Worm (Caenorhabditis elegans) whole organism, L3 larva: Measurements from ENCODE around the gene F40G9.19.

Experiments
- R02D3.7 ChIP-seq: fragments of 150-350 bp; optimal IDR thresholded peaks from 2 replicates; lab custom pipeline; 2014; ENCODE audit warnings: missing biosample characterization, missing genetic modification characterization
- ZK546.5 ChIP-seq: sonication (generic microtip); optimal IDR thresholded peaks from 2 replicates; lab custom pipeline; 2017; ENCODE audit warnings: missing biosample characterization, missing genetic modification characterization
- aly-2 ChIP-seq: fragments of 150-350 bp; optimal IDR thresholded peaks from 2 replicates; lab custom pipeline; 2014; ENCODE audit warnings: missing biosample characterization, missing genetic modification characterization
- ama-1 ChIP-seq: fragments of 150-350 bp; optimal IDR thresholded peaks from 2 replicates; lab custom pipeline; 2018
- ceh-82 ChIP-seq: fragments of 150-350 bp; optimal IDR thresholded peaks from 2 replicates; lab custom pipeline; 2014; ENCODE audit warnings: missing biosample characterization, missing genetic modification characterization
- ceh-9 ChIP-seq: sonication (generic microtip); optimal IDR thresholded peaks from 2 replicates; lab custom pipeline; 2018; ENCODE audit warnings: missing biosample characterization, missing genetic modification characterization
- egl-27 ChIP-seq: sonication (generic microtip); optimal IDR thresholded peaks from 4 replicates; lab custom pipeline; 2017; ENCODE audit warnings: missing biosample characterization, missing genetic modification reagents, missing genetic modification characterization
- egl-5 ChIP-seq: fragments of 150-350 bp; optimal IDR thresholded peaks from 2 replicates; lab custom pipeline; 2017; ENCODE audit warnings: missing biosample characterization, missing genetic modification reagents, missing genetic modification characterization, inconsistent platforms
- elt-1 ChIP-seq: fragments of 150-350 bp; optimal IDR thresholded peaks from 2 replicates; lab custom pipeline; 2014; ENCODE audit warnings: missing biosample characterization, missing genetic modification characterization
- elt-2 ChIP-seq: sonication (generic microtip); optimal IDR thresholded peaks from 2 replicates; lab custom pipeline; 2016; ENCODE audit warnings: missing genetic modification reagents, mild to moderate bottlenecking, missing genetic modification characterization, missing compliant biosample characterization
- fkh-10 ChIP-seq: sonication (generic microtip); optimal IDR thresholded peaks from 2 replicates; lab custom pipeline; 2017; ENCODE audit warnings: missing biosample characterization, missing genetic modification reagents, missing genetic modification characterization
- fkh-2 ChIP-seq: fragments of 150-350 bp; optimal IDR thresholded peaks from 2 replicates; lab custom pipeline; 2014; ENCODE audit warnings: missing biosample characterization, missing genetic modification reagents, missing genetic modification characterization
- hmg-11 ChIP-seq: sonication (generic microtip); optimal IDR thresholded peaks from 2 replicates; lab custom pipeline; 2016; ENCODE audit warnings: missing genetic modification characterization, missing compliant biosample characterization
- lin-15B ChIP-seq: fragments of 150-350 bp; optimal IDR thresholded peaks from 2 replicates; lab custom pipeline; 2014; ENCODE audit warnings: missing biosample characterization, missing genetic modification characterization
- lin-39 ChIP-seq: fragments of 150-350 bp; optimal IDR thresholded peaks from 2 replicates; lab custom pipeline; 2018; ENCODE audit warnings: missing biosample characterization, missing genetic modification reagents, missing genetic modification characterization
- lsy-12 ChIP-seq: sonication (generic microtip); optimal IDR thresholded peaks from 2 replicates; lab custom pipeline; 2016; ENCODE audit warnings: mild to moderate bottlenecking, missing genetic modification characterization, missing compliant biosample characterization
- mdl-1 ChIP-seq: fragments of 150-350 bp; optimal IDR thresholded peaks from 2 replicates; lab custom pipeline; 2014; ENCODE audit warnings: missing biosample characterization, missing genetic modification characterization
- mml-1 ChIP-seq: fragments of 150-350 bp; sonication (generic microtip); optimal IDR thresholded peaks from 3 replicates; lab custom pipeline; 2014; ENCODE audit warnings: missing biosample characterization, missing genetic modification characterization
- nfya-1 ChIP-seq: sonication (generic microtip); optimal IDR thresholded peaks from 2 replicates; lab custom pipeline; 2017; ENCODE audit warnings: missing genetic modification characterization, mild to moderate bottlenecking, missing compliant biosample characterization, antibody characterized with exemption, moderate library complexity; ENCODE audit not compliant: insufficient read depth
- nhr-11 ChIP-seq: fragments of 150-350 bp; optimal IDR thresholded peaks from 2 replicates; lab custom pipeline; 2014; ENCODE audit warnings: missing biosample characterization, missing genetic modification characterization
- nhr-23 ChIP-seq: fragments of 150-350 bp; optimal IDR thresholded peaks from 2 replicates; lab custom pipeline; 2014; ENCODE audit warnings: missing biosample characterization, missing genetic modification reagents, missing genetic modification characterization
- nhr-237 ChIP-seq: fragments of 150-350 bp; optimal IDR thresholded peaks from 2 replicates; lab custom pipeline; 2014; ENCODE audit warnings: missing biosample characterization, missing genetic modification characterization
- nhr-25 ChIP-seq: sonication (generic microtip); optimal IDR thresholded peaks from 2 replicates; lab custom pipeline; 2017; ENCODE audit warnings: missing biosample characterization, missing genetic modification characterization
- nhr-43 ChIP-seq: sonication (generic microtip); optimal IDR thresholded peaks from 2 replicates; lab custom pipeline; 2016; ENCODE audit warnings: mild to moderate bottlenecking, missing genetic modification characterization, missing compliant biosample characterization; ENCODE audit not compliant: poor library complexity, severe bottlenecking
- nhr-76 ChIP-seq: fragments of 150-350 bp; sonication (generic microtip); optimal IDR thresholded peaks from 5 replicates; lab custom pipeline; 2014; ENCODE audit warnings: missing biosample characterization, missing genetic modification characterization
- skn-1 ChIP-seq: fragments of 150-350 bp; optimal IDR thresholded peaks from 2 replicates; lab custom pipeline; 2014; ENCODE audit warnings: missing biosample characterization, missing genetic modification characterization
- tbx-2 ChIP-seq: sonication (generic microtip); optimal IDR thresholded peaks from 2 replicates; lab custom pipeline; 2016; ENCODE audit warnings: mild to moderate bottlenecking, missing genetic modification characterization, missing compliant biosample characterization
- unc-39 ChIP-seq: sonication (generic microtip); optimal IDR thresholded peaks from 4 replicates; lab custom pipeline; 2017; ENCODE audit warnings: missing biosample characterization, missing genetic modification characterization
- unc-62 ChIP-seq: fragments of 150-350 bp; sonication (generic microtip); optimal IDR thresholded peaks from 4 replicates; lab custom pipeline; 2014; ENCODE audit warnings: missing biosample characterization, missing genetic modification reagents, missing genetic modification characterization
- ztf-11 ChIP-seq: fragments of 150-350 bp; optimal IDR thresholded peaks from 2 replicates; lab custom pipeline; 2014; ENCODE audit warnings: missing biosample characterization, missing genetic modification characterization
- ztf-4 ChIP-seq: fragments of 150-350 bp; optimal IDR thresholded peaks from 2 replicates; lab custom pipeline; 2014; ENCODE audit warnings: missing biosample characterization, missing genetic modification characterization

Gene F40G9.19

DNA sequence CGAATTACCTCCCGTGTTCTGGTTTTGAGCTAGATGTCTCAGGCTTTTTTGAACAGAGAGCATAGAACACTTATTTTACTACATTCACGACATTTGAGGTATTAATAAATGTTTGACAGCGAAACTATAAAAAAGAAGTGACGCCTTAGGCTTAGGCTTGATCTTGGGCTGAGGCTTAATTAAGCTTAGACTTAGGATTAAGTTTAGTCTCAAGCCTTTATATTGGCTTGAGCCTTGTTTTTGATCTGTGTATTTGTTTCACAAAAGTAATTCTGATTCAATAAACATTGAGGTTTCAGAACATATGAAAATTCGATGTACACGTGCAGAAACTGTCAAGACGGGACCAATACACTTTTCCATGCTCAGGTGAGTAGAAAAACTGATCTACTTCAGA lies 36.1 kb downstream of the F40G9.19 start, which contains the start of gene klp-20:
Gene klp-20 (plus strand): TSS at position 298 of the 397 bp plus-strand sequence.
- TF ChIP-seq ceh-9 (tag; lab: Kevin White, UChicago) (no peak), egl-5 (tag; lab: Kevin White, UChicago) (no peak), nhr-237 (no peak), mml-1 (tag; lab: Kevin White, UChicago) (no peak), fkh-2 (tag; lab: Kevin White, UChicago) (no peak), mdl-1 (tag; lab: Kevin White, UChicago) (no peak), hmg-11 (no peak), aly-2 (no peak), unc-62 (no peak), unc-39 (tag; lab: Kevin White, UChicago) (no peak), nhr-11 (tag; lab: Kevin White, UChicago) (no peak), ceh-82 (tag; lab: Kevin White, UChicago) (no peak), lin-39 (no peak), ZK546.5 (tag; lab: Kevin White, UChicago) (no peak), nhr-43 (tag; lab: Kevin White, UChicago) (no peak), ztf-11 (tag; lab: Kevin White, UChicago) (no peak), nfya-1 (tag; lab: Kevin White, UChicago) (no peak), R02D3.7 (tag; lab: Kevin White, UChicago) (no peak), lsy-12 (no peak)

ce11 chrIII:211387-211786 lies 37.8 kb downstream of the F40G9.19 start:
- TF ChIP-seq ceh-82 (tag; lab: Kevin White, UChicago): no peak
- TF ChIP-seq nhr-23 (tag; lab: Kevin White, UChicago): no peak
- no peak for TF ChIP-seq mml-1 (tag; lab: Kevin White, UChicago)
- no peak for TF ChIP-seq nfya-1 (tag; lab: Kevin White, UChicago)
- TF ChIP-seq ztf-4 (tag; lab: Kevin White, UChicago): no peak
- TF ChIP-seq elt-1 (tag; lab: Kevin White, UChicago): no peak

ce11 chrIII:220368-220767 lies 46.8 kb downstream of the F40G9.19 start:
- TF ChIP-seq nfya-1 (tag; lab: Kevin White, UChicago) (peak; percentile 2), egl-5 (tag; lab: Kevin White, UChicago) (no peak), hmg-11 (peak; percentile 57), nhr-76 (tag; lab: Kevin White, UChicago) (no peak)

DNA sequence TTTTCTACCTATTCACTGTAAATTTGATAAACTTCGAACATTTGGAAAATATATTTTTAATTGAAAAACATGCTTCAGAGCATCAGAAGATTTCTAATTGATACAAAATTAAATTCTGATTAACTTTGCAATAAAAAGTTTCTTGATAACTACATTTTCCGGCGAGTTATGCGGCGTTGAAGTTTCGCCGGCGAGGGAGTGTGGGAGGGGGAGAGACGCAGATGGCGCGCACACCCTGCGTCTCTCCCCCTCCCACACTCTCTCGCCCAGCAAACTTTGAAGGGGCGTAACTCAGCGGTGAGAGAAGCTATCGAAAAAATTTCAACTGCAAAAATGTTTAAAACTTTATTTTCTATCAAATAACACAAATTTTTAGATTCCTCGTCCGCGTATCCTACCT lies 48.9 kb downstream of the F40G9.19 start:
- TF ChIP-seq skn-1 (tag; lab: Kevin White, UChicago) (no peak), nhr-23 (tag; lab: Kevin White, UChicago) (no peak), lin-15B (no peak), ceh-9 (tag; lab: Kevin White, UChicago) (no peak), elt-2 (tag; lab: Kevin White, UChicago) (no peak), fkh-2 (tag; lab: Kevin White, UChicago) (no peak), mml-1 (tag; lab: Kevin White, UChicago) (no peak), fkh-10 (GFP tag; lab: Kevin White, UChicago) (no peak), nhr-43 (tag; lab: Kevin White, UChicago) (no peak), egl-27 (no peak), nhr-25 (no peak), ama-1 (lab: Kevin White, UChicago) (no peak), lin-39 (no peak), tbx-2 (no peak)
